Fruit fly (Drosophila melanogaster): ENCODE data around the gene Met.

dm6 chrX:11611645-11612079, 4.3 kb upstream of the Met start, which contains the start of the genes CG2247 and CG1703:
- no peak for TF ChIP-seq CG8478 (optimal IDR thresholded peaks at IDR 0.05)
- TF ChIP-seq CTCF (optimal IDR thresholded peaks at IDR 0.05), result no peak

Data from S2 (cell line).